Fruit fly (Drosophila melanogaster) whole organism, embryonic: ENCODE data around the gene CG33267.

Source experiments
- Bdp1 ChIP-seq: fragments of 200-800 bp; sonication (Bioruptor generic); optimal IDR thresholded peaks from 3 replicates; lab custom pipeline; 2016; ENCODE audit warnings: missing biosample characterization, missing genetic modification characterization
- Bgb ChIP-seq: fragments of 200-800 bp; sonication (Bioruptor generic); IDR thresholded peaks from 2 replicates; pipeline ENCODE4 v1.3.6; 2022; ENCODE audit warnings: missing biosample characterization, missing genetic modification characterization; ENCODE audit not compliant: partially characterized antibody
- CG10274 ChIP-seq: fragments of 200-800 bp; sonication (Bioruptor generic); optimal IDR thresholded peaks from 3 replicates; lab custom pipeline; 2017; ENCODE audit warnings: missing biosample characterization, mild to moderate bottlenecking, missing genetic modification characterization
- CG12391 ChIP-seq: fragments of 200-800 bp; sonication (Bioruptor generic); optimal IDR thresholded peaks from 3 replicates; lab custom pipeline; 2018; ENCODE audit warnings: missing biosample characterization, mild to moderate bottlenecking, missing genetic modification characterization, moderate library complexity
- CG14441 ChIP-seq: fragments of 200-800 bp; sonication (Bioruptor generic); IDR thresholded peaks from 2 replicates; pipeline ENCODE4 v1.3.6; 2022; ENCODE audit warnings: missing biosample characterization, missing genetic modification characterization
- CG1529 ChIP-seq: fragments of 200-800 bp; sonication (Bioruptor generic); optimal IDR thresholded peaks from 3 replicates; lab custom pipeline; 2018; ENCODE audit warnings: missing biosample characterization, missing genetic modification characterization
- CG15601 ChIP-seq: fragments of 200-800 bp; sonication (Bioruptor generic); optimal IDR thresholded peaks from 3 replicates; lab custom pipeline; 2019; ENCODE audit warnings: missing biosample characterization, mild to moderate bottlenecking, missing genetic modification characterization, moderate library complexity
- CG2116 ChIP-seq: fragments of 200-800 bp; sonication (Bioruptor generic); optimal IDR thresholded peaks from 3 replicates; lab custom pipeline; 2018; ENCODE audit warnings: missing biosample characterization, mild to moderate bottlenecking, missing genetic modification characterization
- CG2202 ChIP-seq: fragments of 200-800 bp; sonication (Bioruptor generic); optimal IDR thresholded peaks from 2 replicates; lab custom pipeline; 2018; ENCODE audit warnings: missing biosample characterization, mild to moderate bottlenecking, missing genetic modification characterization
- CG4424 ChIP-seq: fragments of 200-800 bp; sonication (Bioruptor generic); optimal IDR thresholded peaks from 3 replicates; lab custom pipeline; 2016; ENCODE audit warnings: missing biosample characterization, missing genetic modification characterization
- CG5953 ChIP-seq: fragments of 200-800 bp; sonication (Bioruptor generic); IDR thresholded peaks from 2 replicates; pipeline ENCODE4 v1.3.6; 2022; ENCODE audit warnings: missing biosample characterization, missing genetic modification characterization
- CG6175 ChIP-seq: fragments of 200-800 bp; sonication (Bioruptor generic); IDR thresholded peaks from 3 replicates; pipeline ENCODE4 v1.3.6; 2022; ENCODE audit warnings: missing biosample characterization, missing genetic modification characterization
- CG7928 ChIP-seq: fragments of 200-800 bp; sonication (Bioruptor generic); optimal IDR thresholded peaks from 2 replicates; lab custom pipeline; 2017; ENCODE audit warnings: missing biosample characterization, mild to moderate bottlenecking, missing genetic modification characterization
- CG8478 ChIP-seq: fragments of >200 bp; optimal IDR thresholded peaks from 2 replicates; lab custom pipeline; 2018
- Dip2 ChIP-seq: fragments of 200-800 bp; sonication (Bioruptor generic); IDR thresholded peaks from 2 replicates; pipeline ENCODE4 v1.3.6; 2022; ENCODE audit warnings: missing biosample characterization, missing genetic modification characterization
- ERR ChIP-seq: fragments of 200-800 bp; sonication (Bioruptor generic); optimal IDR thresholded peaks from 2 replicates; lab custom pipeline; 2016; ENCODE audit warnings: missing biosample characterization, missing genetic modification characterization
- Fer2 ChIP-seq: fragments of 200-800 bp; sonication (Bioruptor generic); optimal IDR thresholded peaks from 2 replicates; lab custom pipeline; 2018; ENCODE audit warnings: missing biosample characterization, mild to moderate bottlenecking, missing genetic modification characterization, moderate library complexity
- MTF-1 ChIP-seq: fragments of 200-800 bp; sonication (Bioruptor generic); optimal IDR thresholded peaks from 2 replicates; lab custom pipeline; 2018; ENCODE audit warnings: missing biosample characterization, mild to moderate bottlenecking, missing genetic modification characterization, borderline replicate concordance
- Max ChIP-seq: fragments of 200-800 bp; sonication (Bioruptor generic); optimal IDR thresholded peaks from 2 replicates; lab custom pipeline; 2016; ENCODE audit warnings: missing biosample characterization, mild to moderate bottlenecking, missing genetic modification characterization
- Mes4 ChIP-seq: fragments of 200-800 bp; sonication (Bioruptor generic); optimal IDR thresholded peaks from 2 replicates; lab custom pipeline; 2016; ENCODE audit warnings: missing biosample characterization, missing genetic modification characterization
- Optix ChIP-seq: fragments of 200-800 bp; sonication (Bioruptor generic); IDR thresholded peaks from 3 replicates; pipeline ENCODE4 v1.3.6; 2022; ENCODE audit warnings: missing biosample characterization, missing genetic modification characterization
- Scr ChIP-seq: fragments of 200-800 bp; sonication (Bioruptor generic); IDR thresholded peaks from 2 replicates; pipeline ENCODE4 v1.3.6; 2022; ENCODE audit warnings: missing biosample characterization, missing genetic modification characterization; ENCODE audit not compliant: partially characterized antibody
- Six4 ChIP-seq: fragments of 200-800 bp; sonication (Bioruptor generic); optimal IDR thresholded peaks from 2 replicates; lab custom pipeline; 2016; ENCODE audit warnings: missing biosample characterization, missing genetic modification characterization
- Sry-δ ChIP-seq: fragments of 200-800 bp; sonication (Bioruptor generic); optimal IDR thresholded peaks from 2 replicates; lab custom pipeline; 2016; ENCODE audit warnings: missing biosample characterization, missing genetic modification characterization
- Taf1 ChIP-seq: fragments of 200-800 bp; sonication (Bioruptor generic); IDR thresholded peaks from 2 replicates; pipeline ENCODE4 v1.3.6; 2022; ENCODE audit warnings: missing biosample characterization, missing genetic modification characterization
- amos ChIP-seq: fragments of 200-800 bp; sonication (Bioruptor generic); IDR thresholded peaks from 2 replicates; pipeline ENCODE4 v1.3.6; 2022; ENCODE audit warnings: missing biosample characterization, missing genetic modification characterization; ENCODE audit not compliant: partially characterized antibody
- ase ChIP-seq: fragments of 200-800 bp; sonication (Bioruptor generic); IDR thresholded peaks from 3 replicates; pipeline ENCODE4 v1.3.6; 2022; ENCODE audit warnings: missing biosample characterization, missing genetic modification characterization
- bowl ChIP-seq: fragments of 200-800 bp; sonication (Bioruptor generic); IDR thresholded peaks from 2 replicates; pipeline ENCODE4 v1.3.6; 2022; ENCODE audit warnings: missing biosample characterization, missing genetic modification characterization
- btn ChIP-seq: fragments of 200-800 bp; sonication (Bioruptor generic); optimal IDR thresholded peaks from 2 replicates; lab custom pipeline; 2016; ENCODE audit warnings: missing biosample characterization, missing genetic modification characterization
- corto ChIP-seq: fragments of 200-800 bp; sonication (Bioruptor generic); optimal IDR thresholded peaks from 2 replicates; lab custom pipeline; 2016; ENCODE audit warnings: missing biosample characterization, mild to moderate bottlenecking, missing genetic modification characterization, moderate library complexity
- fd64A ChIP-seq: fragments of 200-800 bp; sonication (Bioruptor generic); optimal IDR thresholded peaks from 3 replicates; lab custom pipeline; 2018; ENCODE audit warnings: missing biosample characterization, mild to moderate bottlenecking, missing genetic modification characterization
- fd96Cb ChIP-seq: fragments of 200-800 bp; sonication (Bioruptor generic); optimal IDR thresholded peaks from 2 replicates; lab custom pipeline; 2018; ENCODE audit warnings: missing biosample characterization, mild to moderate bottlenecking, missing genetic modification characterization, moderate library complexity
- fru ChIP-seq: fragments of >200 bp; optimal IDR thresholded peaks from 2 replicates; lab custom pipeline; 2017
- gcm ChIP-seq: fragments of 200-800 bp; sonication (Bioruptor generic); optimal IDR thresholded peaks from 2 replicates; lab custom pipeline; 2019; ENCODE audit warnings: missing biosample characterization, mild to moderate bottlenecking, missing genetic modification characterization, moderate library complexity
- h ChIP-seq: fragments of >200 bp; optimal IDR thresholded peaks from 2 replicates; lab custom pipeline; 2017
- ham ChIP-seq: fragments of 200-800 bp; sonication (Bioruptor generic); IDR thresholded peaks from 2 replicates; pipeline ENCODE4 v1.3.6; 2022; ENCODE audit warnings: missing biosample characterization, missing genetic modification characterization
- kah ChIP-seq: fragments of 200-800 bp; sonication (Bioruptor generic); optimal IDR thresholded peaks from 2 replicates; lab custom pipeline; 2018; ENCODE audit warnings: missing biosample characterization, mild to moderate bottlenecking, missing genetic modification characterization
- kni ChIP-seq: fragments of 200-800 bp; sonication (Bioruptor generic); optimal IDR thresholded peaks from 3 replicates; lab custom pipeline; 2017; ENCODE audit warnings: mild to moderate bottlenecking, missing biosample characterization, missing genetic modification reagents, missing genetic modification characterization
- lab ChIP-seq: fragments of 200-800 bp; sonication (Bioruptor generic); optimal IDR thresholded peaks from 3 replicates; lab custom pipeline; 2017; ENCODE audit warnings: missing biosample characterization, missing genetic modification characterization, mild to moderate bottlenecking, moderate library complexity, missing genetic modification reagents
- mam ChIP-seq: fragments of 200-800 bp; sonication (Bioruptor generic); optimal IDR thresholded peaks from 3 replicates; lab custom pipeline; 2016; ENCODE audit warnings: missing biosample characterization, missing genetic modification characterization
- psq ChIP-seq: fragments of 200-800 bp; sonication (Bioruptor generic); optimal IDR thresholded peaks from 2 replicates; lab custom pipeline; 2017; ENCODE audit warnings: missing biosample characterization, missing genetic modification characterization
- ro ChIP-seq: fragments of 200-800 bp; sonication (Bioruptor generic); IDR thresholded peaks from 2 replicates; pipeline ENCODE4 v1.3.6; 2022; ENCODE audit warnings: missing biosample characterization, missing genetic modification characterization
- sens-2 ChIP-seq: fragments of 200-800 bp; sonication (Bioruptor generic); IDR thresholded peaks from 2 replicates; pipeline ENCODE4 v1.3.6; 2022; ENCODE audit warnings: missing biosample characterization, missing genetic modification characterization
- seq ChIP-seq: fragments of 200-800 bp; sonication (Bioruptor generic); IDR thresholded peaks from 2 replicates; pipeline ENCODE4 v1.3.6; 2022; ENCODE audit warnings: missing biosample characterization, missing genetic modification characterization
- slbo ChIP-seq: fragments of 200-800 bp; sonication (Bioruptor generic); IDR thresholded peaks from 2 replicates; pipeline ENCODE4 v1.3.6; 2022; ENCODE audit warnings: missing biosample characterization, missing genetic modification characterization
- trh ChIP-seq: fragments of 200-800 bp; sonication (Bioruptor generic); optimal IDR thresholded peaks from 2 replicates; lab custom pipeline; 2016; ENCODE audit warnings: missing biosample characterization, missing genetic modification characterization
- tup ChIP-seq: fragments of 200-800 bp; sonication (Bioruptor generic); optimal IDR thresholded peaks from 2 replicates; lab custom pipeline; 2016; ENCODE audit warnings: missing biosample characterization, mild to moderate bottlenecking, missing genetic modification characterization, moderate library complexity
- vfl ChIP-seq: fragments of 200-800 bp; sonication (Bioruptor generic); optimal IDR thresholded peaks from 2 replicates; lab custom pipeline; 2016; ENCODE audit warnings: missing biosample characterization, missing genetic modification characterization
- wdn ChIP-seq: fragments of 200-800 bp; sonication (Bioruptor generic); IDR thresholded peaks from 2 replicates; pipeline ENCODE4 v1.3.6; 2022; ENCODE audit warnings: missing biosample characterization, missing genetic modification characterization
- zfh2 ChIP-seq: fragments of 200-800 bp; sonication (Bioruptor generic); optimal IDR thresholded peaks from 2 replicates; lab custom pipeline; 2016; ENCODE audit warnings: missing biosample characterization, missing genetic modification characterization

The CG33267 gene

DNA sequence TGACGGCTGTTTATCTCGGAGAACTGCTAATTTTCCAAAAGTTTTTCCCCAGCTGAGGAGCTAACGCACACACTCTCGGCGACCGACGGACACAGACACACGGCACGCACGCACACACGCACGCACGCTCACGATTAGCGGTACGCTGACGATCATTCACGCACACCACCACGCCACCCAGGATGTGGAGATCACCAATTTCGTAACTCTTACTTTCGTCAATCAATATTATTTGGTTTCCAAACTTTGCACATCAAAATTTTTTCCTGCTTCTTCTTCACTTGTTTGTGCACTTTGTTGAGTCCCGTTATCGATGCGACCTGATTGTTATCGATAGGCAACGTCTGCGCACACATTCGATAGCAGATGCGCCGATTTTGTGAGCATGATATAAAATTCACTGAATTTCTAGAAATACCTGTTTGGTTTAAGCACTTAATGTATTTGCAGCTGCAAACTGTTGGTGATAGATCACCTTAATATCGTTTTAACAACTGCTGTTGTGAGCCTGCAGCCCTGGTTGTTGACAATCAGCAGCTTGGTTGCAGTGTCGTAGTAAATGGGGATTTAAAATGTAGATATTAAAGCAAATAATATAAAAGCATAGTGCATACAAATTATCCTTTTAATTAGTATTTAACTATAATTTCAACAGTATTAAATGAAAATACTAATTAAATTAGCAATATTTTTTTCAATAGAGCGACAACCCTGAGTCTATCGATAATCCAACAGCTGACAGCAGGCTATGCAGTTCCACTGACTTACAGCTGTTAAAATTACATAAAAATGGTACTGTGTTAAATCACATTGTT, 2.1 kb upstream of the CG33267 start, which contains the start of the genes CG7394 and Mob2 (continued):
- TF ChIP-seq mam, result peak; percentile 89
- no peak for TF ChIP-seq fru
- TF ChIP-seq CG1529 (GFP tag; lab: Kevin White, UChicago), result peak; percentile 63
- TF ChIP-seq CG7928 (GFP tag; lab: Kevin White, UChicago), result peak; percentile 94
- TF ChIP-seq ro (GFP tag; lab: Robert Waterston, UW), result peak; percentile 45; the same call in 1 of the 2 replicates
- peak; percentile 90 for TF ChIP-seq lab (GFP tag; lab: Kevin White, UChicago)
- TF ChIP-seq Sry-δ, result peak; percentile 84
- TF ChIP-seq amos (GFP tag; lab: Robert Waterston, UW), result peak; percentile 80; the same call in 1 of the 2 replicates
- peak; percentile 81 for TF ChIP-seq ase
- peak; percentile 88 for TF ChIP-seq Taf1
- TF ChIP-seq kah (GFP tag; lab: Kevin White, UChicago), result peak; percentile 43
- TF ChIP-seq slbo (GFP tag; lab: Robert Waterston, UW), result peak; percentile 97
- peak; percentile 74 for TF ChIP-seq gcm (GFP tag; lab: Kevin White, UChicago)
- TF ChIP-seq Mes4 (GFP tag; lab: Kevin White, UChicago), result peak; percentile 61
- TF ChIP-seq CG2116 (GFP tag; lab: Kevin White, UChicago), result peak; percentile 92
- peak; percentile 12; the same call in 1 of the 2 replicates for TF ChIP-seq Dip2 (GFP tag; lab: Robert Waterston, UW)
- TF ChIP-seq CG4424, result peak; percentile 88
- peak; percentile 84 for TF ChIP-seq CG2202 (tag; lab: Kevin White, UChicago)
- peak; percentile 83 for TF ChIP-seq CG15601 (tag; lab: Kevin White, UChicago)
- TF ChIP-seq CG6175 (GFP tag; lab: Robert Waterston, UW), result peak; percentile 83
- peak; percentile 75 for TF ChIP-seq Optix (GFP tag; lab: Robert Waterston, UW)
- peak; percentile 20 for TF ChIP-seq kni (GFP tag; lab: Kevin White, UChicago)
- TF ChIP-seq zfh2, result peak; percentile 80
- peak; percentile 77 for TF ChIP-seq trh
- peak; percentile 84 for TF ChIP-seq Fer2 (tag; lab: Kevin White, UChicago)
- peak; percentile 67 for TF ChIP-seq btn (GFP tag; lab: Kevin White, UChicago)
- TF ChIP-seq wdn, result peak; percentile 93
- peak; percentile 80 for TF ChIP-seq Bdp1 (GFP tag; lab: Kevin White, UChicago)
- TF ChIP-seq psq (GFP tag; lab: Kevin White, UChicago), result peak; percentile 64
- TF ChIP-seq Max (GFP tag; lab: Kevin White, UChicago), result peak; percentile 91
- TF ChIP-seq CG8478 (lab: Kevin White, UChicago), result no peak
- peak; percentile 80 for TF ChIP-seq bowl (GFP tag; lab: Robert Waterston, UW)
- TF ChIP-seq CG14441, result peak; percentile 88
- peak; percentile 55 for TF ChIP-seq vfl
- peak; percentile 43 for TF ChIP-seq corto (GFP tag; lab: Kevin White, UChicago)
- TF ChIP-seq h (lab: Kevin White, UChicago), result no peak
- peak; percentile 87 for TF ChIP-seq fd96Cb
- TF ChIP-seq ham (GFP tag; lab: Robert Waterston, UW), result 0 out of 2 replicates have a peak, but pooled peaks have one; percentile 7
- peak; percentile 96 for TF ChIP-seq CG12391 (tag; lab: Kevin White, UChicago)
- TF ChIP-seq MTF-1 (GFP tag; lab: Kevin White, UChicago), result peak; percentile 76
- peak; percentile 85 for TF ChIP-seq seq (GFP tag; lab: Robert Waterston, UW)
- peak; percentile 46 for TF ChIP-seq fd64A (GFP tag; lab: Kevin White, UChicago)
- TF ChIP-seq Scr (GFP tag; lab: Robert Waterston, UW), result peak; percentile 86
- TF ChIP-seq ERR, result peak; percentile 41
- peak; percentile 58 for TF ChIP-seq CG10274 (GFP tag; lab: Kevin White, UChicago)
- peak; percentile 90 for TF ChIP-seq Six4
- peak; percentile 82 for TF ChIP-seq CG5953 (GFP tag; lab: Robert Waterston, UW)
- peak; percentile 83 for TF ChIP-seq Bgb (GFP tag; lab: Robert Waterston, UW)
- peak; percentile 86 for TF ChIP-seq tup (GFP tag; lab: Kevin White, UChicago)
- peak; percentile 86 for TF ChIP-seq sens-2
